Fruit fly (Drosophila melanogaster) S2 (cell line): ENCODE measurements around the gene Cyp6a16.

Source experiments
- CG8478 ChIP-seq: fragments of >200 bp; optimal IDR thresholded peaks from 2 replicates; lab custom pipeline; 2018
- CTCF ChIP-seq, 2 experiments: fragments of >200 bp; optimal IDR thresholded peaks; 2 replicates each; lab custom pipeline; 2018

Gene Cyp6a16

DNA sequence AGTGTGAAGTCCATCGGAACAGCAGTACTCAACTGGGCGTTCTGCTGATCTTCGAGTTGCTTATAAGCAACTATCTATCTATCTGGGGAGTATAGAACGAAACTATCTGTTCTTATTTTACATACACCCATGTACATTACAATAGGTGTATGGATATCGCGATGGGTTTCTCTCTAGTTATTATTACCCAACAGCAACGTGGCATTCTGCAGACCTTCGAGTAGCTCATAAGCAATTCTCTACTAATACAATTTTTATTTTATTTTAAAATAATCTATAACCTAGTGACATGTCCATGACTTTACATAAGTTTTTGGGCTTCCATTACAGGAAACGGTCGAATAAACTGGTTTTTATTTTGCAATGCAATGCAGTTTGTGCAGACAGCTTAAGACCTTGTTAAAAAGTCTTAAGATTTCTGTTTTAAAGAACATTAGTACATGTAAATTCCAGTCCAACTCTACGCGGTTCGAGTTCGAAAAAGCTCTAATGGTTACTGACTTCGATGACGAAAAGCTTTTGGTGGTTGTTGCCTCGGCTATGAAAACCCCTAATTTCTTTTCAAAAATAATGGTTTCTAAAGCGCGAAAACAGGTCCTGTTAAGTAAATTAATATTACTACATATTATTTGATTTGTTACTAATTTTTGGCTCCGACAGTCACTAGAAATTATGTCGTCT lies at the start of gene Cyp6a16:
Gene Cyp6a16, minus strand, starts transcription at position 36 of the 681 bp plus-strand sequence.
- TF ChIP-seq CG8478 (no peak), CTCF (optimal IDR thresholded peaks at IDR 0.05; lab: Kevin White, UChicago) (peak in 1 of 2 experiments; percentile 56)

DNA sequence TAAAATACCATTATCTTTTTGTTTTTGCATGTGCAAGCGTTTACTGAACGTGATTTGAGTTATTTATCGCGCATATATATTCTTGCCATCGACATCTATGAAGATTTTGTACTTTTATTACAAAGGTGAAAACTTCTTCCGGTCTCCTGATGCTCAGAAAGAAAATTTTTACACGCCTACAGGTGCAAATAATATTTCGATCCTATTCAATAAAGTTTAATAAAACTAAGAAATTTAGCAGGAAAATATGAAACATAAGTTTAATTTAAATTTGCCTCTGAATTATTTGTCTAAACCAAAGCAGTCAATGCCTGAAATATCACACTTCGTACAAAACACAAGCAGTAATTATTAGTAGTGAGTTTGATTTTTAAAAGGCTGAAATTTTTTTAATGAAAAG lies 39.0 kb upstream of the Cyp6a16 start, which contains the start of gene Hsp60C:
Gene Hsp60C, plus strand, starts transcription at position 301 of the 400 bp plus-strand sequence.
- no peak for TF ChIP-seq CTCF (optimal IDR thresholded peaks at IDR 0.05; lab: Kevin White, UChicago)
- TF ChIP-seq CG8478: no peak

DNA sequence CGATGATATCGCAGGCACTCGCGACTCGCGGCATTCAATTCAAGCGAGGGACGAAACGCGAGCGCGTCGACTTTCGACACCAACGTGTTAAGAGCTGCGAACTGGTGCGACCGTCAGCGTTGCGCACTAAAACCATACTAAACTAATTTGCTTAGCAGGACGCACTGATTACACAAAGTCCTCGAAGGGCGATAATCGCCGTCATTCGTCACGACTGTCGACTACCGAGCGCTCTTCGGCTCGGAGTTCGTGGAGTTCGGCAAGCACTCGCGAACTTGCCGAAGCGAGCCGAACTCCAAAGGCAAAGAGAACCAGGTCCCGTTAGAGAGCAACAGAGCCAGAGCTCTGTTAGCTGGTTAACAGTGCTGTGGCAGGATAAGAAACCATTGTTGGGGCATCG lies 34.9 kb upstream of the Cyp6a16 start, which contains the start of gene DIP-theta:
Gene DIP-theta, minus strand, starts transcription at position 146 of the 400 bp plus-strand sequence.
- no peak for TF ChIP-seq CTCF (optimal IDR thresholded peaks at IDR 0.05; lab: Kevin White, UChicago)
- no peak for TF ChIP-seq CG8478

DNA sequence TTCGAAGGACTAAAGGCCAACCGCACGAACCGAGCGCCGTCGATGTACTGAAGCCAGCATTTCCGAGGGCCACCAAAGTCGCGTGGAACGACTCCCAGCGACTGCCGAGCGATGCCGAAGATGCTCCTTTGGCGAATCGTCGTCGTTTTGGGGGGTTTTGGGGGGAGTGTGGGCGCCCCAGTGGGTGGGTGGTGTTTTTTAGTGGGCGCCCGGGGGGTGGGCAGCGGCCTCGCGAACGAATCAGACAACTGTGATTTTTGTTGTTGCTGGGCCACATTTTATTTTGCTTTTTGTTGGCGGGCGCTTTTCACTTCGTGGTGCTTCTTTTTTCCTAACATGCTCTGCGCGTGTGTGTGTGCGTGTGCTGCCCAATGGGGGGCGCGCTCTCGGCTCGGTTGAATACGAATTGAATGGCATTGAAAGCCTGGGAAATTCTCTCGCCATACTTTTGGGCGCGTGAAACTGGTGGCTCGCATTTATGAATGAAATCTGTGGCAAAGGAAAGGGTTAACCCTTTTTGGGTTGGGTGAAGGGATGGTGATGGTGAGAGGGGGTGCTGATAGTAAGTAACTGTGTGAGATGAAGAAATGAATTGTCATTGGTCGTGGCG lies 5.6 kb downstream of the Cyp6a16 start, which contains the start of gene DIP-eta:
Gene DIP-eta, minus strand, starts transcription at position 51 of the 610 bp plus-strand sequence.
- no peak for TF ChIP-seq CTCF (optimal IDR thresholded peaks at IDR 0.05; lab: Kevin White, UChicago)
- TF ChIP-seq CG8478: no peak

DNA sequence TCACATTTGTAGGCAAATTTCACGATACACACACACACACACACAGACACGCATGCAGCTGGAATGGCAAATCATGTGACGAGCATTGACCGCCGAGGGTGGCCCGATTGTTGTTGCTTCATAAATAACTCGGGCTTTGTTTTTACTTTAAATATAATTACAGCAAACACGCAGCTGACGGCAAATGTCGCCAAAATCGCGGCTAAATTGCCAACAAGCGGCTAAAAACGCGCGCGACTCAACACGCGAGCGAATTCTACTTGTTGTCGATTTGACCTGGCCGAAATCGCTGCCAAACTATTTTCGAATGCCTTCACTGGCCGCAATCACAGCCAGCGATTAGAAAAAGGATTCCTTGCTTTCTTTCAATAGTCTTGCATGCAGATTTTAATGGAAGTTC lies 6.3 kb downstream of the Cyp6a16 start:
- TF ChIP-seq CTCF (optimal IDR thresholded peaks at IDR 0.05; lab: Kevin White, UChicago): no peak
- TF ChIP-seq CG8478: no peak

DNA sequence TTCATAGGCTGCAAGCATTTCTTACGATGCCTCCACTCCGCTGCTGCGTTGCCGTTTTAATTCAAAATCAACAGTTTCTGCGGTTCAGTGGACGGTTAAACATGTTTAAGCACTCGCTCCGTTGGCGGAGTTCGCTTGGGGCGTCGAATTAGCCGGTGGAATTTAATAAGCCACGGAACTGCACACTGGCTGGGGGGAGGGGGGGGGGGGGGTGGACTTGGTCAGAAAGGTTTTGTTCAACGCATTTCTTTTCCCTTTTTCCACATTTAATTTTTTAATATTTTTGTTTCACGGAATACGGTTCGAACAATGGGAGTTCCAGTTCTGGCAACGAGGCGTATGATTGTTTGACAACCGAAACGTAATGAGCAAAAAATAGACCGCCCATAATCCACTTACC lies 12.9 kb downstream of the Cyp6a16 start:
- TF ChIP-seq CG8478 (no peak), CTCF (optimal IDR thresholded peaks at IDR 0.05; lab: Kevin White, UChicago) (no peak)

DNA sequence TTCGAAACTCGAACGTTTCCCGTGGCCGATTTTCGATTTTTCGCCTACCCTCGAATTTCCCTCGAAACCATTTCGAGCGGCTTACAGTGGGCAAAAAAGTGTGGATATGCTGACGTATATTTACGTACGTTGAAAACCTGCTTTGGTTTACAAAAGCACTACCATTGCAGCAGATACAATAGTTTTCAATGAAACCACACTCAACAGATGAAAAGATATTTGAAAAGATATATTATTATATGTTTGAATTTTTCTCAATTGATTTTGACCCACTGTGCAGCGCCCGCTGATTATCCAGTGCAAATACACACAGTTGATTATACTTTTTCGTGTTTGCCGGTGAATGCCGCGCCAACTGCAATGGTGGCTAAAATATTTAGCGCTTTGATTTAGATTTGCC lies 13.5 kb downstream of the Cyp6a16 start:
- TF ChIP-seq CTCF (optimal IDR thresholded peaks at IDR 0.05; lab: Kevin White, UChicago) (no peak), CG8478 (no peak)

DNA sequence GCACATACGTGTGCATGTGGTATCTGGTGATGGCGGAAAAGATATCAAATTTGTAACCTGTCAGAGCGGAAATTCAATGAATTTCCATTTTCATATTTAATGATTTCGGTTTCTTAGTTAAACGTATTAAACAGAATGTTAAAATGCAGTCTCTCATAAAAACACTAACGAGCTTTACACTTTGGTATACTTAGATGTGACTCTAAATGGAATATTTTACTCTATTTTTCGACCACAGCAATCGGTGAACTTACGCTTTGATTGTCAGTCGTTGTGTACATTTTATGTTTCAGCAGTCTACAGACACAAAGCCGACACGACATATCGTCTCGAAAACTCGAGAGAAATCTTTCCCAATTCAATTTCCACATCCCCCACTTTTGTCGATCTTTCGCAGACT lies 27.0 kb downstream of the Cyp6a16 start, which contains the start of gene CG18266:
Gene CG18266, plus strand, starts transcription at position 301 of the 400 bp plus-strand sequence.
- TF ChIP-seq CTCF (optimal IDR thresholded peaks at IDR 0.05; lab: Kevin White, UChicago) (no peak), CG8478 (no peak)

DNA sequence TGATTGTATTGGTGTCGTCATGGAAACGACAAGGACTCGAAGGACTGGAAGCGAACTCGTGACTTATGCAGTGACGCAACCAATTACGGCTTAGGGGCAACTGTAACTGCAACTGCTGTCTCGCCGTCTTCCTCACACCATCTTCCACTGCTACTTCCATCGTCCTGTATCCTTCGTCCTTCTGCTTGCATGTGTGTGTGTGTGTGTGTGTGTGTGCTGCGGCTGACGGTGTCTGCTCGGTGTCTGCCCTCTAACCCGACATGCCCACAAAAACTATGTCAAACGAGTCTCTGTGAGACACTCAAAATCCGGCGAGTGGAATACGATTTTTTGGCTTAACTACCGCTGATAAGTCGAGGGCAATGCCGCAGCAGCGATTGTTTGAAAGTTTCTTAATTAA lies 29.7 kb downstream of the Cyp6a16 start:
- TF ChIP-seq CG8478 (no peak), CTCF (optimal IDR thresholded peaks at IDR 0.05; lab: Kevin White, UChicago) (no peak)

DNA sequence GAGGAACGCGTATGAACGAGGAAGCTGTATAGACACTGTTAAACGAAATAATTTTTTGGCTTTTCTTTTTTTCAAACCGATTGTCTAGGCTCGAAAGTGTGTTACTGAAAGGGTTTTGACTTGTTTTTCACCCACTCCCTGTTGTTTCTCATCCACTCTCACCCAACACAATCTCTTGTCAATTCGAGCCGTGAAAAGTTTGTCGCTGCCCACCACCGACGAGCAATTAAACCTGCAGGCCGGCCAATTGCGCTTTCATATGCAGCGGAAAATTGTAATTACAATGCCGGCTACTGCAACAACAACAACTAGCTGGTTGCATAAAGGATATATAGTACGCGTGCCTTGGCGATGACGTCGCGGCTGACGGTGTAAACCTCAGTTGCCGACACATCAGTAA lies 35.2 kb downstream of the Cyp6a16 start, which contains the start of gene CG7251:
Gene CG7251, minus strand, starts transcription at position 101 of the 400 bp plus-strand sequence.
- no peak for TF ChIP-seq CTCF (optimal IDR thresholded peaks at IDR 0.05; lab: Kevin White, UChicago)
- TF ChIP-seq CG8478: no peak

DNA sequence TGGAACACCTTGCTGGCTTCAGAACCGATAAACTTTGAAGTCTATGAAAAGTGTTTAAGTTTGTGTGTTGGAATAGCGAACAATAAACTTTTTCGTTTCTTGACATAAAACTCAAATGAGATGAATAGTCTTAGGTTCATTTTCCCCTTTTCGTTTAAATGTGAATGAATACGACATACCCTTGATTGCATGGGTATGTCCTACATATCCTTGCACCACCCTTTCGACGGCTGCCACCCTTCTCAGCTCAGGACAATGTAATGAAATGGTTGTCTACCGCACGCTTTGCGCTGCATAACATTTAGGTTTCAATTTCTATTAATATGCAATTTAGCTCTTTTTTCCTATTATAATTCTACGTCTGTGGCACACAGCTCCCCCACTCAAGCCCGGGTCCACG lies 42.5 kb downstream of the Cyp6a16 start, which contains the start of gene CG14011:
Gene CG14011, minus strand, starts transcription at position 101 of the 400 bp plus-strand sequence.
- TF ChIP-seq CTCF (optimal IDR thresholded peaks at IDR 0.05; lab: Kevin White, UChicago) (no peak), CG8478 (no peak)
